Fruit fly (Drosophila melanogaster) whole organism, larva: Measurements from ENCODE around the gene ICA69.
A peak's percentile ranks its signal among the peaks of the same experiment; 100 is the strongest.

Experiments
- noc ChIP-seq: fragments of 200-800 bp; sonication (Bioruptor generic); optimal IDR thresholded peaks from 3 replicates; lab custom pipeline; 2019; ENCODE audit warnings: missing biosample characterization, mild to moderate bottlenecking, missing genetic modification characterization, moderate library complexity

The ICA69 gene

DNA sequence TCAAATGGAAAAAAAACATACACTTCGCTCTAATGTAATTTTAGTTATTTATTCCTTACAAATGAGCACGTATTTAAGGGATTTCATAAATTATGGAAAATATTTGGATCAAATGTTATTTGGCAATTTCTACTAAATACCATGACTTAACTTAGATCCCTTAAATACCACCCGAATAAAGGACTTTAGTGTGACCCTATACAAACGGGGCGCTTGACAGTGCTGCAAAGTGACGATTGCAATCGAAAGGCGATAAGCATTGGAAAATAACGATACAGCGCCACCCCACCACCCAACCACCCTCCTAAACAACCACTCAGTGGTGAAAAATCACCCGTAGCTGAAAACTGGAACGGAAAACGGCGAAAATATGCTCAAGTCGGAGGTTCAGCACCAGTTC lies at the start of gene ICA69:
ICA69 (plus strand) TSS at position 20 of the 400 bp plus-strand sequence.
- TF ChIP-seq noc = no peak

DNA sequence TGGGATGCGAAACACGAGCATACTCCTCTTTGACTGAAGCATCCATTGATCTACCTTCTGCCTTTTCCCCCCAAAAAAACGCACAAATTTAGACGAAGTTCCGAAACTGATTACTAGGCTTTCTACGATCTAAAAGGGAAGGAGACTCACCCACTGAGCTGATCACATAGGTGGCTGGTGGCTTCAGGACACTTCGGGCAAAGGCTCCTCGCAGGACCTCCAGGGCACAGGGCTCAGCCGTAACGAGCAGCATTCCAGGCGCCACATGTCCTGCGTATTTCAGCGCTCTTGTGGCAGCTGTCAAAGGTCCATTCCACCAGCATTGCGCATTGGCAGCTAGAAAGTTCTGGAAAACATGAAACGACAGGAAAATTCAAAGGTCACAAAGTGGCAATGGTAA lies 42.4 kb upstream of the ICA69 start, which contains the start of gene CG33285:
CG33285 (minus strand) TSS at position 101 of the 400 bp plus-strand sequence.
- TF ChIP-seq noc = no peak

DNA sequence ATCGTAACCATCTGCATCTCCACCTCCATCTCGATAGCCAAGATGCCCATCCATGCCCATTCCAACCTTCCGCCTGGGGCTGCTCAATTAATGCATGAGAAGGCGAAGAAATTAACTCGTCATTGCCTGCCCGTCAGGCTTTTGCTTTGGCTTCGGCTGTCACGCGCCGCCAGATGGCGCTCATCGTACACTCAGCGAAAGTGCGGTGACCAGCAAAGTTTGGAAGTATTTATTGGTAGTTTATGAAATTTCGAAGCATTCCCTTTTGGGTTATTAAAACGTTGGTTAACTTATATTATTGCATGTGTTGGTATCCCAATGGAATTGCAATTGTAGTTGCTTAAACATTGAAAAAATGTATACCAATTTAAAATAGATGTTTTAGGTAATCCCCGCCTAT lies 41.0 kb upstream of the ICA69 start:
- no peak for TF ChIP-seq noc

DNA sequence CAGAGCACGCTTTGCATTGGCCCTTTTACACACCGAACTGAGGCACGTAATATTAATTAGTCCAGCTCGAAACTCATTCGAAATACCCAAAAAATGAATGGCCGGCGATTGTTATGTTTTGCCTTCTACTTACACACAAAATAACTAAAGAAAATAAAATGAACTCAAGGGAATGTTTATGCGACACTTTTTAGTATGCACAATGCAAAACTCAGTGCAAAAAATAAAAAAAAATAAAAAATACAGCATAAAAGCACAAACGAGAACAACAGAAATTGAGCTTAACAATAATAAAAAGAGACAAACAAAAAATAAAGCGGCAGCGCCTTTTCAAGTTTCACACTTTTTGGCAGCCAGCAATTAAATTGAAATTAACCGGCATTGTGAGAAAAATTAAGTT lies 33.9 kb upstream of the ICA69 start:
- TF ChIP-seq noc = no peak

DNA sequence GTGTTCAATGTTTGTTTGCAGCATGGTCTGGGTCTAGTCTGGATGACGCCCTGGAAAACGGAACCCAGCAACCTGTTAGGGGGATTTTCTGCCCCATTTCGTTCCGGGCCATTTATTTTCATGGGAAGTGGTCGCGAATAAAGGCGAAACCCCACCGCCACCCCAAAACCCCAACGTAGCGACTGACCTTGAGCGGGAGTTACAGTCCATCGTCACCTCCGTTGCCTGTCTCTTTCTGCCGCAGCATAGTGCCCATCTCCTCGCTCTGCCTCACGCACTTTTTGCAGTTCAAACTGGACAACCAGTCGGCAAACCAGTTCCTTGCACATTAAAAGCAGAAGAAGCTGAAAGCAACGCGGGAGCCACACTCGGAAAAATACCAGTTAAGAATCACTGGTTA lies 32.6 kb upstream of the ICA69 start:
- no peak for TF ChIP-seq noc

DNA sequence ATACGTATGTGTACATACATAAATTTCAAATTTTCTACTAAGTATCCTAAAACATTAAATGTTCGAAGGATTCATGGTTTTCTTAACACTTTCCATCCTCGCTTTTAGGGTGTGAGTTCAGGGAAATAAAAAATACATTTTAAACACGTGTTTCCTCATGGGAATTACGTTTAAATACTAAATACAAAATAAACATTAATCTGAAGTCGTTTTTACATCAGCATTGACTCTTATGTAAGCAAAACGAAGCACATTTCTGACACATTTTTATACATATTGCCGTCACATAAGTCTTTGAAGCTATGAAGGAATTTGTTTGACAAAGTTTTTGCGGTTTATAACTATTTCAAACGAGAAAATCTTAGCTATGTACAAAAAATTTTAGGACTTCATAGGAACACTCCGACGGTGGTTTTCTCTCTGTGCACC lies 32.2 kb upstream of the ICA69 start:
- TF ChIP-seq noc = no peak

DNA sequence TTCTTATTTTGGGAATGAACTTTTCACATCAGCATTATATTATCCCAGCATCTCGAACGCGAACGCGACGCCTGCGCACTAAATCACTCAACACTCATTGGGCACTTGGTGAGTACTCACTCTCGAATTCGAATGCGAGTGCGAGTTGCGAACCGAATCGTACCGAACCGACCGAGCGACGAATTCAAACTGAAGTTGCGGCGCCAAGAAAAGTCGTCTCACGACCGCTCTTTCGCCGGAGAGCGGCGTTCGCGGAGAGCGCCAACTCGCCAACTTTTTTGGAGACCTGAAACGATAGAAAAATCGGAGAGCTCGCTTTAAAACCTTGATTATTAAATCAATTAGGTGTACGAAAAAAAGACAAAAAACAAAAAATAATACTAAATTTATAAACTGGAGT lies 31.3 kb upstream of the ICA69 start:
- no peak for TF ChIP-seq noc

DNA sequence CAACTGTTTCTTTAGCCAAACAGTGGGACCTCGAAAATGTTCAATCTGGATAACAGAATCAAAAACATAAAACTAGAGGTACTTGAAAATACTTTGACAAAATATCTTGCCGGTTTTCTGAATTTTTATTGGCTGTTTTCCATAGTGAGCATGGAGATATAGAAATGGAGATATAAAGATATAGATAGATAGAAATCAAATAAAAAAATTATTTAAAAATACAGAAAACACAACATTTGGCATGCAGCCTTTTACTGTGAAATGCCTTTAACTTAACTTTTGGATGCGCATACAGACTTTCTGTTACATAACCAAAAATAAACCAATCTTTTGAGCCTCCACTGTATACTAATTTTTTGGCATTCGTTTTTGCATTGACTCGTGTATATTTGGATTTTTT lies 30.8 kb upstream of the ICA69 start:
- TF ChIP-seq noc = peak; percentile 47

DNA sequence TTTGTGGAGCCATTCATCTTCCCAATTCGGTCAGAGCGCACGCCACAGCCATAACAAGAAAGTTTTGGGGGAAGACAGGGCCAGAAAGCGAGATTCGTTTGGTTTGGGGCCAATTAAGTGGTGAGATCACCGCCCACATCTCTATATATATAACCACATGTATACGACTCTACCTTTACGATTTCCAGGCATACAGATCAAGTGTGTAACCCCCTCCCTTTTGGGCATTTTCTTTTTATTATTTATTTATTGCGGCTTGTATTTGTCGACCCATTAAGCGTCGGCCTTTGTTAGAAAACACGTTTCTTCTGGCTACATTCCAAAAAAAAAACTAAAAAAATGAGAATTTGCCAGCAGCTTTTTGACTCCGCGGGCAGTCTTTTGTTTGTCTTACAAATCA lies 29.9 kb upstream of the ICA69 start:
- TF ChIP-seq noc = peak; percentile 23

DNA sequence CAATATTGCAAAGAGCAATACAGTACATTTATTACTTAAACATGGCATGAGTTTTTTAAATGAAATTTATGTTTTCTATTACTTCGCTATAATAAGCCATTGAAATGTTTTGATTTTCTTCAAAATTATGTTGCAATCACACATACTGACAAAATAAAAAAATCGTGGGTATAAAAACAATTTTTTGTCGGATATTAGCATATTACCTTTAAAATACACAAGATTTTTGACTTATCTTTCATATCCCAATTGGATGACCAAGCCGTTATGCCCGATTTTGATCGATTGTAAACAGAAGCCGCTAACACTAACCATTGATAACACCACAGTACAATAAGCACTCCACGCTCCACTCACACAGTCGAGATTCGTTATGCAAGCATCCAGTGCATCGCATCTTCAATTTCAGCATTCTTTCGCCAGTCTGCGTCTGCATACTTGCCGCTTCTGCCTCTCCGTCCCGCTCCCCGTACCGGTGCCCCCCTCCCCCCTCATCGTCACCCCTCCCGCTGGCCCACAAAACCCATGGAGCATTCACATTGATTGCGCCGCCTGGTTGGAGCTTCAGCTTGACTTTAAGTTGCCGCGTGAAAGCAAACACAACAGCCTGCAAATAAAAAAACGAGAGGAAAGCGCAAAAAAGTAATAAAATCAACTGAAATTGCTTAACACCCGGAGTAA lies 26.8 kb upstream of the ICA69 start:
- TF ChIP-seq noc = no peak

DNA sequence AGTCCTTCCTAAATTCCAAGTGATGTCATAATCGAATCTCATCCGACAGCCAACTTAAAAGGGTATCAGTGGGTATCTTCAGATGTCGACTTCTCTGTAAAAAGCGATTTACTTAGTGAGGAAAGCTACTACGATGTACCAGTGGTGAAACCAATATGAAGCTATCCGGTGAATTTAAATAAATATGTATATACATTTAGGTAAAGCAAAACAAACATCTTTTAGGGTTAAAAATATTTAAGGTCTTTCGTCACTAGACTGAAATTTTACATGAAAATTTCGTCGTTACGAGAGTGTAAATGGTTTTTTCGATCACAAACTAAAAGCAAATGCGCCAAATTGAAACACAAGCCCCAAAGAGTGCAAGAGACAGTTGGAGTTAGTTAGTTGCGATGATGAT lies 24.4 kb upstream of the ICA69 start:
- TF ChIP-seq noc = no peak

DNA sequence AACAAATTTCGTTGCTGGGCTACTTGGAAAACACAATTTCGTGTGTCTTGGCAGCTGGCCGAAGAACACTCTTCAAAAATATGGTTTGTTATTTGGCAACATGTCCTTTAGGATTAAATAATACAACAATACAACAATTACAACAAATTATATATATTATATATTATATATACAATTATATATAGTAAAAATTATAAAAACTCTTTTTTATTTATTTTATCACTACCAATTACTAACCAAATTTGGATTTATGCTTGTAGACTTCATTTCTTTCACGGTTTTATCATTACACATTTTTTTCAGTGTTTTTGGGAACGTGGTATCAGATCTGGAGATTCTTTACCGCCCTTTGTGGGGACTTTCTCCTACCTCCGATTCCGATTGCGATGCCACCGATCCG lies 22.8 kb upstream of the ICA69 start:
- TF ChIP-seq noc = no peak

DNA sequence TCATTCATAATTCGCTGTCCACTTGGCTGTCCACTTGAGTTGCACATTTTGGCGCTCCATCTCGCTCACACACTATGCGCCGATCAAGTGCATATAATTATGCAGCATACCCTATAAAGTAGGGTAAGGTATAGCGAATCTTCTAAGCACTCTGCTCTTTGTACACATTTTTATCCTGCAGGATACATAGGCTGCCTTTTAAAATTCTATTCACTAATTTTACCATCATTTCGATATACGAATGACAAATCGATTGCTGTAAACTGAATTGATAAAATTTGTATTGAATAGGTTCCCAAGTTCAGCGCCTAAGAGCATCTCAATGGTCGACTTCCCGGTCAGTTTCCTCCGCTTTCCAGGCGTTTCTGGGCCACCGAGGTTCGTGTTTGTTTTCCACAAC lies 18.2 kb upstream of the ICA69 start:
- TF ChIP-seq noc = no peak

DNA sequence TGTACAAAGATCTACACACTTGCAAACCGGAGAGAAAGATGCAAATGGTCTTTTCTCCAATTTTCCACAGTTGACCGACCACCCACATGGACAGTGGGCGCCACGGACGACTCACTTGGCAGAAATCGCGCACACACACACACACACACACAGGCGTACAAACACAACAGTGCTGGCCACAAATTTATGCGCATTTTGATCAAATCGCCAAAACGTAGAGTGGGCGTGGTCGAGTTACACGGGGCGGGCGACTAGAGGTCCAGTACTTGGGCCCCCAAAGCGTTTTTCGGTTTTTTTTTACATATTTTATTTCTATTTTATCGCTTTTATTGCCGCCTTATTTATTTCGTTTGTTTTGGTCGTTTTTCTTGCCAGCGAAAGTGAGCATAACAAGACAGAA lies 12.6 kb upstream of the ICA69 start:
- TF ChIP-seq noc = no peak

DNA sequence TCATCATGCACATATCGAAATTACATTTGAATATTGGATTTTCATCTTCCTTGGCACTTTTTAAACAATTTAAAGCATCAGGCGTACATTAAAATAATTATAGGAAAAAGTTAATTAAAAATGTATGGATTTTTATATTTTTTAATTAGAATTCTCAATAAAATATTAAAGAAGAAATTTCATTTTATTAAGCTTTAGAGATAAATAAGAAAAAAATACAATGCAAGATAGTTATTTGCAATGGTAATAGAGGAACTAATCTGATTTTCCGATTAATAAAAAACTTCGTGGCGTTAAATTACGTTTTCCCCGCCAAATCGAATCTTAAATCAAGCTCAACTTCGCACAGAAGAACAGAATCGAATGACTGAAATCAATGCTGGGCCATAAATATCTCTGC lies 9.9 kb upstream of the ICA69 start, which contains the start of gene CG43938:
CG43938 (plus strand) TSS at position 301 of the 400 bp plus-strand sequence.
- no peak for TF ChIP-seq noc

DNA sequence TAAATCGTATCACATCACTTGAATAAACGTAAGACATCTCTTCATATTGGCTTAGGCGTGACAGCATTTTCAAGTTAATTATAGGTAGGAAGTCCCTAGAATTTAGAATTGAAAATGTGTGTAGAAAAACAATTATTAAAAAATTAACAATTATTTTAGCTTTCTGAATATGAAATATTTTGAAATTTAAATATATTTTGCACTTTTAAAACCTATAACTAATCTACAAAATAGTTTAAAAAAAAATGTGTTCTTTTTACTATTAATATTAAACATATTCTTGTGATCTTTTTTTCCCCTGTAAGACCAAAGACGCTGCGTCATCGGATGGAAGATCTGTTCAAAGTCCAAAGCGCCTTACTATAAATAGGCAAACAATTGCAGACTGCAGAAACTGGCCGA lies 8.7 kb upstream of the ICA69 start:
- TF ChIP-seq noc = no peak

DNA sequence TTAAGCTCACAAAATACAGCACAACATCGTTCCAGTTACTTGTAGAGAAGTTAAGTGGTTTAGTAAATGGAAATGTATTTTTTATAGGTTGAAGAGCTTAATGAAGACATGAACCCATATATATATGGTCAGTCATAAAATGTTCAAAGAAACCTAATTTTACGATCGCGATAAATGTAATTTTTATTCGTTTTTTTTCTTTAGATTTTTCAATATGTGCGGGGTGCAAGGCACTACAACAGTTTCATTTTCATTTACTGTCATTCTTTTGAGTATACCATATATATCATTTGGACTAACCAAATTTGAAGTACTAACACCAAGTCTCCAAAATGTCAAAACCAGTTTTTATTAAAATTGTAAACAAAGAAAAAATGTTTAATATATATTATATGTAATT lies 7.8 kb upstream of the ICA69 start, which contains the start of gene CG33284:
CG33284 (plus strand) TSS at position 301 of the 400 bp plus-strand sequence.
- TF ChIP-seq noc = no peak

DNA sequence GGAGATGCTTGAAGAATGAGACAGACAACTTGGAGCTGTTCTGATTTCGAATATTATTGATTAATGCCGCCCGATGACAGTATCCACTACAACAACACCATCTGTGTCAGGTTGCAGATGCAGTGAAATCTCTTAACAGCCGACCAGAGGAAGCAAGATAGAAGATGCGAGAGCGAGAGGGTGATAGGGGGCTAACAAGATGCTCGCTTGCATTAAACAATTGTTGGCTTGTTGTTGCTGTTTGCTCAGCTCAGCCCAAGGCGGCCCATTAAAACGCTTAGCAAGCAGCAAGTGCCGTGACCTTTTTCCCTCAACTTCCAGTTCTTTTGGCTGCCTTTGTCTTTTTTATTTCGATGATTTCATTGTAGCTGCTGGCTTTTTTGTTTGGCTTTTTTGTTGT lies 1.6 kb upstream of the ICA69 start:
- no peak for TF ChIP-seq noc

DNA sequence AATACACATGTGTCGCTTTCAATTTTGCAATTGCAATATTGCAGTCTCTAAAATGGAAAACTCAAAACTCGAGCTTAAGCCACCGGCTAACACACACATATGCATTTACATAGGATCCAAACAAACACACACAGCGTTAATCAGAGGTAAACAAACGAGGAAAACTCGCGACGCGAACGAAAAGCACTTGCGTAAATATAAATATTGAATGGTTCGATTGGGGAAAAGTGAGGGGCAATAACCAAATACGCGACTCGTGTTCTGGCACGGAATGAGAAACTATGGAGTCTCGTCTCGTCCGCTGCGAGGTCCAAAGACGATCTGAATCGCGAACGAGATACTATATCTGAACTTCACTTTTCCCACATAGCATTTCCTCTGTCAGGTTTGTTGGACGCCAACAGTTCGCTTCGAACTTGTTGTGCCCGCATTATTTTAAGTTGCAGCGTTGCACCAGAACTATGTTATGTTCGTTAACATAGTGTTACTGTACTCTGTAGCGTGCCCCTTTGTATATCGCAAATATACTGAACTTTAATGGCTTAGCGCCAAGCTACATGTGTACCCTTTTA lies 321 bp upstream of the ICA69 start, which contains the start of gene ko:
ko (minus strand) TSS at position 321 of the 572 bp plus-strand sequence.
- no peak for TF ChIP-seq noc
